Worm (Caenorhabditis elegans) whole organism, young adult: ENCODE results near the gene C18B10.6.

ENCODE experiments used
- B0019.2 ChIP-seq: fragments of 200-800 bp; sonication (Bioruptor generic); conservative IDR thresholded peaks from 2 replicates; pipeline ENCODE4 v1.3.6; 2022; ENCODE audit warnings: missing genetic modification reagents, missing genetic modification characterization, missing compliant biosample characterization
- C17E4.6 ChIP-seq: fragments of 200-800 bp; sonication (Bioruptor generic); IDR thresholded peaks from 2 replicates; pipeline ENCODE4 v1.3.6; 2022; ENCODE audit warnings: missing genetic modification reagents, missing genetic modification characterization, missing compliant biosample characterization
- F22D6.2 ChIP-seq: sonication (generic microtip); optimal IDR thresholded peaks from 2 replicates; lab custom pipeline; 2016; ENCODE audit warnings: mild to moderate bottlenecking, missing genetic modification characterization, missing compliant biosample characterization
- nfya-1 ChIP-seq: sonication (generic microtip); optimal IDR thresholded peaks from 2 replicates; lab custom pipeline; 2017; ENCODE audit warnings: antibody characterized with exemption, missing compliant biosample characterization, missing genetic modification characterization, borderline replicate concordance; ENCODE audit not compliant: insufficient read depth
- snpc-4 ChIP-seq, 5 experiments: fragments of 150-350 bp in 1 of 5; sonication (generic microtip) in 4 of 5; optimal IDR thresholded peaks; 2 replicates each; lab custom pipeline; 2014 to 2018; ENCODE audit warnings: missing genetic modification characterization in 5 of 5, missing biosample characterization in 3 of 5, antibody characterized with exemption in 2 of 5, mild to moderate bottlenecking in 2 of 5, missing compliant biosample characterization in 2 of 5, missing genotype in 2 of 5, moderate library complexity in 2 of 5, missing genetic modification reagents in 1 of 5

DNA sequence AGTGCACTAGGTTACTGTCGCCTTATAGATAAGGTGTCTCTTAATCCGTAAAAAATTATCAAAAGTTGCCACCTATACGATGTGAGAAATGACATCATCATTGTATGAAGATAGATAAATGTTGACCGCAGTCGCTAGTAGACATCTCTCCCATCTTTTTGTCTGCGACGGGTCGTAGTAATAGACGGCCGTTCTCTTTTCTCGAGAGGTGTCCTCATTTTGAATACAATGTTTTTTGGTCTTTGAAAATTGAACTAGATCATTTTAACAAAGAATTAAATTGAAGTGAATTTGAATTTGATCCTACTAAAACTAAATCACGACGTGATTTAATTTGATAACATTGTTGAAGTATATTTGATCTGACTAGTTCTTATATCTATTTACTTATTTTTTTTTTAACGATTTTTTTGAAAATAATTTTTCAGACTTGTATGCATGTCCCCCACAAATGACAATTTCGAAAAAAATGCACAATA, 27.8 kb upstream of the C18B10.6 start, which contains the start of the genes str-31 and nhr-172:
- TF ChIP-seq F22D6.2 (tag; lab: Kevin White, UChicago), result no peak
- no peak for TF ChIP-seq C17E4.6 (GFP tag; lab: Robert Waterston, UW)
- TF ChIP-seq nfya-1, result no peak
- TF ChIP-seq B0019.2 (GFP tag; lab: Robert Waterston, UW), result no peak
- no peak for TF ChIP-seq snpc-4 (GFP tag; optimal IDR thresholded peaks at IDR 0.05; lab: Kevin White, UChicago)
- no peak for TF ChIP-seq snpc-4 (tag; optimal IDR thresholded peaks at IDR 0.05; lab: Kevin White, UChicago)
